Fruit fly (Drosophila melanogaster) whole organism, embryonic: ENCODE results near the gene Amun.

Experiments used
- CG10209 ChIP-seq: fragments of 200-800 bp; sonication (Bioruptor generic); optimal IDR thresholded peaks from 3 replicates; lab custom pipeline; 2017; ENCODE audit warnings: missing biosample characterization, mild to moderate bottlenecking, missing genetic modification characterization, missing genetic modification reagents
- CG13296 ChIP-seq: fragments of 200-800 bp; sonication (Bioruptor generic); optimal IDR thresholded peaks from 3 replicates; lab custom pipeline; 2018; ENCODE audit warnings: missing biosample characterization, mild to moderate bottlenecking, missing genetic modification characterization
- CG17612 ChIP-seq: fragments of 200-800 bp; sonication (Bioruptor generic); IDR thresholded peaks from 2 replicates; pipeline ENCODE4 v1.3.6; 2022; ENCODE audit warnings: missing biosample characterization, missing genetic modification characterization
- CG18619 ChIP-seq: fragments of 200-800 bp; sonication (Bioruptor generic); optimal IDR thresholded peaks from 3 replicates; lab custom pipeline; 2017; ENCODE audit warnings: missing biosample characterization, mild to moderate bottlenecking, missing genetic modification characterization
- CG2875 ChIP-seq: fragments of 200-800 bp; sonication (Bioruptor generic); optimal IDR thresholded peaks from 2 replicates; lab custom pipeline; 2017; ENCODE audit warnings: missing biosample characterization, mild to moderate bottlenecking, missing genetic modification characterization, missing genetic modification reagents
- CG30403 ChIP-seq: fragments of 200-800 bp; sonication (Bioruptor generic); optimal IDR thresholded peaks from 3 replicates; lab custom pipeline; 2016; ENCODE audit warnings: missing biosample characterization, missing genetic modification characterization
- CG3163 ChIP-seq: fragments of 200-800 bp; sonication (Bioruptor generic); optimal IDR thresholded peaks from 3 replicates; lab custom pipeline; 2016; ENCODE audit warnings: missing biosample characterization, missing genetic modification characterization
- CG34224 ChIP-seq: fragments of 200-800 bp; sonication (Bioruptor generic); IDR thresholded peaks from 3 replicates; pipeline ENCODE4 v1.3.6; 2022; ENCODE audit warnings: missing biosample characterization, missing genetic modification characterization; ENCODE audit not compliant: partially characterized antibody
- CG6689 ChIP-seq: fragments of 200-800 bp; sonication (Bioruptor generic); IDR thresholded peaks from 2 replicates; pipeline ENCODE4 v1.3.6; 2022; ENCODE audit warnings: missing biosample characterization, missing genetic modification characterization
- CG7556 ChIP-seq: fragments of 200-800 bp; sonication (Bioruptor generic); optimal IDR thresholded peaks from 2 replicates; lab custom pipeline; 2017; ENCODE audit warnings: missing biosample characterization, mild to moderate bottlenecking, missing genetic modification characterization
- CG8924 ChIP-seq: fragments of 200-800 bp; optimal IDR thresholded peaks from 3 replicates; lab custom pipeline; 2019; ENCODE audit warnings: missing biosample characterization, mild to moderate bottlenecking, missing genetic modification characterization, moderate library complexity
- CG9727 ChIP-seq: fragments of 200-800 bp; sonication (Bioruptor generic); optimal IDR thresholded peaks from 3 replicates; lab custom pipeline; 2017; ENCODE audit warnings: missing biosample characterization, mild to moderate bottlenecking, missing genetic modification characterization
- Dll ChIP-seq: fragments of 200-800 bp; sonication (Bioruptor generic); IDR thresholded peaks from 4 replicates; pipeline ENCODE4 v1.3.6; 2022; ENCODE audit warnings: missing biosample characterization, missing genetic modification characterization; ENCODE audit not compliant: partially characterized antibody
- Ets97D ChIP-seq: fragments of 200-800 bp; sonication (Bioruptor generic); optimal IDR thresholded peaks from 3 replicates; lab custom pipeline; 2016; ENCODE audit warnings: missing biosample characterization, missing genetic modification characterization
- GATAe ChIP-seq: fragments of 200-800 bp; sonication (Bioruptor generic); conservative IDR thresholded peaks from 2 replicates; pipeline ENCODE4 v1.3.6; 2022; ENCODE audit warnings: missing biosample characterization, missing genetic modification characterization
- Hmr ChIP-seq: fragments of 200-800 bp; sonication (Bioruptor generic); optimal IDR thresholded peaks from 3 replicates; lab custom pipeline; 2017; ENCODE audit warnings: mild to moderate bottlenecking, missing biosample characterization, missing genetic modification reagents, missing genetic modification characterization
- Hr3 ChIP-seq: fragments of 200-800 bp; sonication (Bioruptor generic); optimal IDR thresholded peaks from 3 replicates; lab custom pipeline; 2016; ENCODE audit warnings: missing biosample characterization, missing genetic modification characterization
- Hsf ChIP-seq: fragments of 200-800 bp; sonication (Bioruptor generic); optimal IDR thresholded peaks from 3 replicates; lab custom pipeline; 2016; ENCODE audit warnings: missing biosample characterization, missing genetic modification characterization
- Max ChIP-seq: fragments of 200-800 bp; sonication (Bioruptor generic); optimal IDR thresholded peaks from 2 replicates; lab custom pipeline; 2016; ENCODE audit warnings: missing biosample characterization, mild to moderate bottlenecking, missing genetic modification characterization
- NC2β ChIP-seq: fragments of 200-800 bp; sonication (Bioruptor generic); optimal IDR thresholded peaks from 2 replicates; lab custom pipeline; 2016; ENCODE audit warnings: missing biosample characterization, missing genetic modification characterization
- Neu2 ChIP-seq: fragments of 200-800 bp; sonication (Bioruptor generic); optimal IDR thresholded peaks from 3 replicates; lab custom pipeline; 2016; ENCODE audit warnings: missing biosample characterization, missing genetic modification characterization, borderline replicate concordance
- Nf-YC ChIP-seq: fragments of 200-800 bp; optimal IDR thresholded peaks from 3 replicates; lab custom pipeline; 2019; ENCODE audit warnings: missing biosample characterization, mild to moderate bottlenecking, missing genetic modification characterization, moderate library complexity
- Spps ChIP-seq: fragments of 200-800 bp; sonication (Bioruptor generic); optimal IDR thresholded peaks from 2 replicates; lab custom pipeline; 2018; ENCODE audit warnings: missing biosample characterization, mild to moderate bottlenecking, missing genetic modification characterization
- Sry-β ChIP-seq: fragments of 200-800 bp; sonication (Bioruptor generic); optimal IDR thresholded peaks from 2 replicates; lab custom pipeline; 2018; ENCODE audit warnings: missing biosample characterization, mild to moderate bottlenecking, missing genetic modification characterization, moderate library complexity
- Sry-δ ChIP-seq: fragments of 200-800 bp; sonication (Bioruptor generic); optimal IDR thresholded peaks from 2 replicates; lab custom pipeline; 2016; ENCODE audit warnings: missing biosample characterization, missing genetic modification characterization
- dan ChIP-seq: fragments of 200-800 bp; sonication (Bioruptor generic); IDR thresholded peaks from 2 replicates; pipeline ENCODE4 v1.3.6; 2022; ENCODE audit warnings: missing biosample characterization, missing genetic modification characterization
- gem ChIP-seq: fragments of 200-800 bp; sonication (Bioruptor generic); optimal IDR thresholded peaks from 2 replicates; lab custom pipeline; 2019; ENCODE audit warnings: missing biosample characterization, mild to moderate bottlenecking, missing genetic modification characterization, moderate library complexity
- hbn ChIP-seq: fragments of 200-800 bp; sonication (Bioruptor generic); IDR thresholded peaks from 2 replicates; pipeline ENCODE4 v1.3.6; 2022; ENCODE audit warnings: missing biosample characterization, missing genetic modification characterization; ENCODE audit not compliant: partially characterized antibody
- insv ChIP-seq, 2 experiments: fragments of 200-800 bp; sonication (Bioruptor generic); optimal IDR thresholded peaks; 3 replicates each; lab custom pipeline; 2016 to 2018; ENCODE audit warnings: missing biosample characterization in 2 of 2, missing genetic modification characterization in 2 of 2
- jumu ChIP-seq: fragments of 200-800 bp; sonication (Bioruptor generic); optimal IDR thresholded peaks from 3 replicates; lab custom pipeline; 2016; ENCODE audit warnings: missing biosample characterization, missing genetic modification characterization
- lbe ChIP-seq: fragments of 200-800 bp; sonication (Bioruptor generic); optimal IDR thresholded peaks from 2 replicates; lab custom pipeline; 2016; ENCODE audit warnings: missing biosample characterization, mild to moderate bottlenecking, missing genetic modification characterization
- lola ChIP-seq, 3 experiments: fragments of >200 bp in 2 of 3; fragments of 200-800 bp in 1 of 3; sonication (Bioruptor generic) in 1 of 3; optimal IDR thresholded peaks; 2 replicates each; lab custom pipeline; 2017 to 2019; ENCODE audit warnings: missing biosample characterization in 3 of 3, missing genetic modification characterization in 3 of 3, mild to moderate bottlenecking in 1 of 3, moderate library complexity in 1 of 3
- lov ChIP-seq, 2 experiments: fragments of 200-800 bp in 1 of 2; fragments of >200 bp in 1 of 2; sonication (Bioruptor generic) in 1 of 2; IDR thresholded peaks in 1 of 2; optimal IDR thresholded peaks in 1 of 2; 2 replicates in 1 of 2; 3 replicates in 1 of 2; pipeline versions ENCODE4 v1.3.6 to Lab custom; 2017 to 2022; ENCODE audit warnings: missing biosample characterization in 1 of 2, missing genetic modification characterization in 1 of 2
- oc ChIP-seq: fragments of 200-800 bp; sonication (Bioruptor generic); optimal IDR thresholded peaks from 2 replicates; lab custom pipeline; 2018; ENCODE audit warnings: missing biosample characterization, mild to moderate bottlenecking, missing genetic modification characterization, moderate library complexity
- pum ChIP-seq: fragments of 200-800 bp; sonication (Bioruptor generic); optimal IDR thresholded peaks from 2 replicates; lab custom pipeline; 2016; ENCODE audit warnings: missing biosample characterization, missing genetic modification characterization
- repo ChIP-seq: fragments of 200-800 bp; sonication (Bioruptor generic); optimal IDR thresholded peaks from 2 replicates; lab custom pipeline; 2016; ENCODE audit warnings: missing biosample characterization, missing genetic modification characterization
- ro ChIP-seq: fragments of 200-800 bp; sonication (Bioruptor generic); IDR thresholded peaks from 2 replicates; pipeline ENCODE4 v1.3.6; 2022; ENCODE audit warnings: missing biosample characterization, missing genetic modification characterization
- row ChIP-seq: fragments of 200-800 bp; sonication (Bioruptor generic); IDR thresholded peaks from 3 replicates; pipeline ENCODE4 v1.3.6; 2022; ENCODE audit warnings: missing biosample characterization, missing genetic modification characterization
- seq ChIP-seq: fragments of 200-800 bp; sonication (Bioruptor generic); IDR thresholded peaks from 2 replicates; pipeline ENCODE4 v1.3.6; 2022; ENCODE audit warnings: missing biosample characterization, missing genetic modification characterization
- slou ChIP-seq: fragments of 200-800 bp; sonication (Bioruptor generic); optimal IDR thresholded peaks from 3 replicates; lab custom pipeline; 2016; ENCODE audit warnings: missing biosample characterization, missing genetic modification characterization
- sob ChIP-seq: fragments of 200-800 bp; sonication (Bioruptor generic); IDR thresholded peaks from 2 replicates; pipeline ENCODE4 v1.3.6; 2022; ENCODE audit warnings: missing biosample characterization, missing genetic modification characterization
- ssp ChIP-seq: fragments of 200-800 bp; sonication (Bioruptor generic); IDR thresholded peaks from 2 replicates; pipeline ENCODE4 v1.3.6; 2022; ENCODE audit warnings: missing biosample characterization, missing genetic modification characterization
- tap ChIP-seq: fragments of 200-800 bp; optimal IDR thresholded peaks from 3 replicates; lab custom pipeline; 2019; ENCODE audit warnings: missing biosample characterization, mild to moderate bottlenecking, missing genetic modification characterization, moderate library complexity
- trem ChIP-seq: fragments of 200-800 bp; optimal IDR thresholded peaks from 3 replicates; lab custom pipeline; 2019; ENCODE audit warnings: missing biosample characterization, mild to moderate bottlenecking, missing genetic modification characterization, moderate library complexity
- ttk ChIP-seq: fragments of 200-800 bp; sonication (Bioruptor generic); IDR thresholded peaks from 2 replicates; pipeline ENCODE4 v2.1.2; 2022; ENCODE audit warnings: missing biosample characterization, missing genetic modification characterization
- unpg ChIP-seq: fragments of 200-800 bp; sonication (Bioruptor generic); optimal IDR thresholded peaks from 3 replicates; lab custom pipeline; 2018; ENCODE audit warnings: missing biosample characterization, mild to moderate bottlenecking, missing genetic modification characterization, moderate library complexity
- vvl ChIP-seq: fragments of 200-800 bp; sonication (Bioruptor generic); IDR thresholded peaks from 2 replicates; pipeline ENCODE4 v1.3.6; 2022; ENCODE audit warnings: missing biosample characterization, missing genetic modification characterization
- zf30C ChIP-seq: fragments of 200-800 bp; sonication (Bioruptor generic); optimal IDR thresholded peaks from 3 replicates; lab custom pipeline; 2018; ENCODE audit warnings: missing biosample characterization, mild to moderate bottlenecking, missing genetic modification characterization
- zfh1 ChIP-seq: fragments of 200-800 bp; sonication (Bioruptor generic); IDR thresholded peaks from 3 replicates; pipeline ENCODE4 v1.3.6; 2022; ENCODE audit warnings: missing biosample characterization, missing genetic modification characterization

Gene Amun

dm6 chrX:11678539-11679040 is 36.8 kb downstream of the Amun start, which contains the start of the genes Vlet and bif (continued):
- TF ChIP-seq Neu2 (GFP tag; lab: Kevin White, UChicago), result no peak
- no peak for TF ChIP-seq ro (GFP tag; lab: Robert Waterston, UW)
- peak; percentile 73 for TF ChIP-seq CG7556 (GFP tag; lab: Kevin White, UChicago)
- TF ChIP-seq CG2875, result no peak
- TF ChIP-seq Dll (GFP tag; lab: Robert Waterston, UW), result peak; percentile 61; the same call in 1 of the 4 replicates
- TF ChIP-seq zfh1 (GFP tag; lab: Robert Waterston, UW), result 0 out of 3 replicates have a peak, but pooled peaks have one; percentile 49
- TF ChIP-seq slou (GFP tag; lab: Kevin White, UChicago), result peak; percentile 11
- TF ChIP-seq gem (tag; lab: Kevin White, UChicago), result peak; percentile 82
- TF ChIP-seq jumu (GFP tag; lab: Kevin White, UChicago), result peak; percentile 25
- TF ChIP-seq CG13296 (GFP tag; lab: Kevin White, UChicago), result peak; percentile 69
- TF ChIP-seq NC2β (GFP tag; lab: Kevin White, UChicago), result peak; percentile 2
- TF ChIP-seq Max (GFP tag; lab: Kevin White, UChicago), result peak; percentile 31
- TF ChIP-seq pum (GFP tag; lab: Kevin White, UChicago), result peak; percentile 41
- TF ChIP-seq row (GFP tag; lab: Robert Waterston, UW), result peak; percentile 76
- peak; percentile 15; the same call in 1 of the 2 replicates for TF ChIP-seq ttk
- TF ChIP-seq Hmr, result peak; percentile 71
- TF ChIP-seq lov (optimal IDR thresholded peaks at IDR 0.05; lab: Kevin White, UChicago), result no peak
- TF ChIP-seq lov (GFP tag; IDR thresholded peaks at IDR 0.05; lab: Robert Waterston, UW), result 0 out of 3 replicates have a peak, but pooled peaks have one; percentile 9
- TF ChIP-seq Sry-β (GFP tag; lab: Kevin White, UChicago), result peak; percentile 14
- no peak for TF ChIP-seq CG17612
- peak; percentile 61 for TF ChIP-seq Sry-δ (GFP tag; lab: Kevin White, UChicago)
- 0 out of 2 replicates have a peak, but pooled peaks have one; percentile 52 for TF ChIP-seq vvl (GFP tag; lab: Robert Waterston, UW)
- peak; percentile 36; the same call in 1 of the 2 replicates for TF ChIP-seq hbn
- TF ChIP-seq sob (GFP tag; lab: Robert Waterston, UW), result 0 out of 2 replicates have a peak, but pooled peaks have one; percentile 42
- TF ChIP-seq Hsf (GFP tag; lab: Kevin White, UChicago), result peak; percentile 33
- TF ChIP-seq Ets97D (GFP tag; lab: Kevin White, UChicago), result peak; percentile 25
- peak; percentile 43; the same call in 2 of the 3 replicates for TF ChIP-seq CG34224
- peak; percentile 50 for TF ChIP-seq CG10209
- peak; percentile 46 for TF ChIP-seq ssp (GFP tag; lab: Robert Waterston, UW)
- TF ChIP-seq lola (GFP tag; optimal IDR thresholded peaks at IDR 0.05; lab: Kevin White, UChicago), result peak in 1 of 3 experiments; percentile 69
- peak; percentile 78 for TF ChIP-seq CG9727 (GFP tag; lab: Kevin White, UChicago)
- TF ChIP-seq Spps (tag; lab: Kevin White, UChicago), result peak; percentile 19
- peak; percentile 78 for TF ChIP-seq CG8924 (tag; lab: Kevin White, UChicago)
- TF ChIP-seq tap, result peak; percentile 38
- peak; percentile 64 for TF ChIP-seq Nf-YC (tag; lab: Kevin White, UChicago)
- peak; percentile 76 for TF ChIP-seq CG30403
- TF ChIP-seq trem (tag; lab: Kevin White, UChicago), result peak; percentile 65
- TF ChIP-seq GATAe, result no peak
- TF ChIP-seq dan (GFP tag; lab: Robert Waterston, UW), result no peak
- TF ChIP-seq zf30C (GFP tag; lab: Kevin White, UChicago), result no peak
- peak; percentile 50; the same call in 1 of the 2 replicates for TF ChIP-seq seq (GFP tag; lab: Robert Waterston, UW)
- peak; percentile 56 for TF ChIP-seq unpg (GFP tag; lab: Kevin White, UChicago)
- TF ChIP-seq repo (GFP tag; lab: Kevin White, UChicago), result no peak
- peak; percentile 49 for TF ChIP-seq CG6689
- TF ChIP-seq CG18619 (GFP tag; lab: Kevin White, UChicago), result peak; percentile 69
- TF ChIP-seq lbe (GFP tag; lab: Kevin White, UChicago), result peak; percentile 42
- peak in 1 of 2 experiments; percentile 27 for TF ChIP-seq insv (GFP tag; optimal IDR thresholded peaks at IDR 0.05; lab: Kevin White, UChicago)
- TF ChIP-seq Hr3 (GFP tag; lab: Kevin White, UChicago), result peak; percentile 75
- TF ChIP-seq oc (tag; lab: Kevin White, UChicago), result peak; percentile 39
- TF ChIP-seq CG3163 (GFP tag; lab: Kevin White, UChicago), result peak; percentile 16
